Worm (Caenorhabditis elegans) whole organism, L4 larva: ENCODE measurements around the gene gpdh-2.

ENCODE experiments used
- F10B5.3 ChIP-seq: sonication (generic microtip); optimal IDR thresholded peaks from 2 replicates; lab custom pipeline; 2016; ENCODE audit warnings: mild to moderate bottlenecking, missing genetic modification characterization, missing compliant biosample characterization
- F44E2.7 ChIP-seq: fragments of 200-800 bp; sonication (Bioruptor generic); IDR thresholded peaks from 2 replicates; pipeline ENCODE4 v2.1.2; 2022; ENCODE audit warnings: missing genetic modification characterization, missing compliant biosample characterization
- R02D3.7 ChIP-seq: fragments of 150-350 bp; sonication (generic microtip); optimal IDR thresholded peaks from 3 replicates; lab custom pipeline; 2014; ENCODE audit warnings: missing biosample characterization, missing genetic modification characterization
- T26A8.4 ChIP-seq: fragments of 200-800 bp; sonication (Bioruptor generic); IDR thresholded peaks from 2 replicates; pipeline ENCODE4 v1.3.6; 2022; ENCODE audit warnings: missing genetic modification characterization, missing compliant biosample characterization
- Y105C5A.15 ChIP-seq: fragments of 200-800 bp; sonication (Bioruptor generic); IDR thresholded peaks from 2 replicates; pipeline ENCODE4 v1.3.6; 2022; ENCODE audit warnings: missing genetic modification characterization, missing compliant biosample characterization
- Y75B8A.6 ChIP-seq: fragments of 200-800 bp; sonication (Bioruptor generic); IDR thresholded peaks from 2 replicates; pipeline ENCODE4 v1.3.6; 2022; ENCODE audit warnings: missing genetic modification reagents, missing genetic modification characterization, missing compliant biosample characterization
- ama-1 ChIP-seq: fragments of 150-350 bp; optimal IDR thresholded peaks from 2 replicates; lab custom pipeline; 2014; ENCODE audit warnings: inconsistent platforms, mixed read lengths
- arid-1 ChIP-seq: fragments of 200-800 bp; sonication (Bioruptor generic); conservative IDR thresholded peaks from 2 replicates; pipeline ENCODE4 v1.3.6; 2022; ENCODE audit warnings: missing genetic modification reagents, missing genetic modification characterization, missing compliant biosample characterization
- ceh-28 ChIP-seq: fragments of 150-350 bp; optimal IDR thresholded peaks from 2 replicates; lab custom pipeline; 2014; ENCODE audit warnings: missing biosample characterization, missing genetic modification reagents, missing genetic modification characterization
- ceh-82 ChIP-seq: sonication (generic microtip); optimal IDR thresholded peaks from 2 replicates; lab custom pipeline; 2017; ENCODE audit warnings: missing biosample characterization, missing genetic modification characterization
- cey-2 ChIP-seq: sonication (generic microtip); optimal IDR thresholded peaks from 3 replicates; lab custom pipeline; 2017; ENCODE audit warnings: missing genetic modification characterization, mild to moderate bottlenecking, missing compliant biosample characterization, antibody characterized with exemption, borderline replicate concordance; ENCODE audit not compliant: insufficient read depth
- ctbp-1 ChIP-seq: fragments of 200-800 bp; sonication (Bioruptor generic); IDR thresholded peaks from 2 replicates; pipeline ENCODE4 v1.3.6; 2022; ENCODE audit warnings: missing genetic modification reagents, missing genetic modification characterization, missing compliant biosample characterization
- daf-16 ChIP-seq, 3 experiments: sonication (generic microtip); optimal IDR thresholded peaks; 2 replicates each; lab custom pipeline; 2016 to 2017; ENCODE audit warnings: missing genetic modification characterization in 3 of 3, missing genetic modification reagents in 3 of 3, mild to moderate bottlenecking in 2 of 3, missing compliant biosample characterization in 2 of 3, missing biosample characterization in 1 of 3, moderate library complexity in 1 of 3
- daf-8 ChIP-seq: fragments of 200-800 bp; sonication (Bioruptor generic); IDR thresholded peaks from 2 replicates; pipeline ENCODE4 v1.3.6; 2022; ENCODE audit warnings: missing genetic modification characterization, missing compliant biosample characterization
- dmd-6 ChIP-seq: fragments of 200-800 bp; sonication (Bioruptor generic); IDR thresholded peaks from 2 replicates; pipeline ENCODE4 v1.3.6; 2022; ENCODE audit warnings: missing genetic modification reagents, missing genetic modification characterization, missing compliant biosample characterization
- dpl-1 ChIP-seq: fragments of 150-350 bp; optimal IDR thresholded peaks from 2 replicates; lab custom pipeline; 2014; ENCODE audit warnings: missing biosample characterization, missing genetic modification reagents, missing genetic modification characterization
- duxl-1 ChIP-seq: sonication (generic microtip); optimal IDR thresholded peaks from 2 replicates; lab custom pipeline; 2016; ENCODE audit warnings: mild to moderate bottlenecking, missing genetic modification characterization, moderate library complexity, missing compliant biosample characterization; ENCODE audit not compliant: poor library complexity
- dve-1 ChIP-seq: sonication (generic microtip); optimal IDR thresholded peaks from 2 replicates; lab custom pipeline; 2017; ENCODE audit warnings: antibody characterized with exemption, mild to moderate bottlenecking, missing genetic modification characterization, missing compliant biosample characterization; ENCODE audit not compliant: insufficient read depth
- egl-27 ChIP-seq: sonication (generic microtip); optimal IDR thresholded peaks from 3 replicates; lab custom pipeline; 2017; ENCODE audit warnings: missing biosample characterization, missing genetic modification reagents, missing genetic modification characterization
- egl-43 ChIP-seq: fragments of 200-800 bp; sonication (Bioruptor generic); IDR thresholded peaks from 2 replicates; pipeline ENCODE4 v1.3.6; 2022; ENCODE audit warnings: missing genetic modification reagents, missing genetic modification characterization, missing compliant biosample characterization
- hif-1 ChIP-seq, 2 experiments: sonication (generic microtip); optimal IDR thresholded peaks; 2 replicates each; lab custom pipeline; 2016 to 2017; ENCODE audit warnings: missing compliant biosample characterization in 2 of 2, missing genetic modification characterization in 2 of 2, missing genetic modification reagents in 2 of 2, missing genotype in 2 of 2, mild to moderate bottlenecking in 1 of 2
- hlh-11 ChIP-seq: fragments of 200-800 bp; sonication (Bioruptor generic); optimal IDR thresholded peaks from 2 replicates; lab custom pipeline; 2018; ENCODE audit warnings: mild to moderate bottlenecking, missing genetic modification characterization, missing compliant biosample characterization
- hlh-30 ChIP-seq: sonication (generic microtip); optimal IDR thresholded peaks from 2 replicates; lab custom pipeline; 2017; ENCODE audit warnings: antibody characterized with exemption, mild to moderate bottlenecking, missing genetic modification characterization, missing compliant biosample characterization; ENCODE audit not compliant: insufficient read depth
- lim-7 ChIP-seq: fragments of 200-800 bp; sonication (Bioruptor generic); IDR thresholded peaks from 2 replicates; pipeline ENCODE4 v1.3.6; 2022; ENCODE audit warnings: missing genetic modification characterization, missing compliant biosample characterization
- lsy-2 ChIP-seq, 2 experiments: fragments of 150-350 bp in 1 of 2; sonication (generic microtip) in 1 of 2; optimal IDR thresholded peaks; 2 replicates each; lab custom pipeline; 2014 to 2017; ENCODE audit warnings: missing biosample characterization in 2 of 2, missing genetic modification characterization in 2 of 2
- madf-5 ChIP-seq, 2 experiments: fragments of 200-800 bp; sonication (Bioruptor generic); IDR thresholded peaks; 2 replicates each; pipeline ENCODE4 v1.3.6; 2022; ENCODE audit warnings: missing compliant biosample characterization in 2 of 2, missing genetic modification characterization in 2 of 2
- mdt-29 ChIP-seq: fragments of 200-800 bp; sonication (Bioruptor generic); IDR thresholded peaks from 2 replicates; pipeline ENCODE4 v1.3.6; 2022; ENCODE audit warnings: missing genetic modification reagents, missing genetic modification characterization, missing compliant biosample characterization
- mes-2 ChIP-seq: sonication (generic microtip); optimal IDR thresholded peaks from 2 replicates; lab custom pipeline; 2016; ENCODE audit warnings: missing genotype, mild to moderate bottlenecking, missing genetic modification characterization, missing compliant biosample characterization; ENCODE audit not compliant: poor library complexity, severe bottlenecking
- mxl-2 ChIP-seq: fragments of 200-800 bp; sonication (Bioruptor generic); conservative IDR thresholded peaks from 2 replicates; pipeline ENCODE4 v1.3.6; 2022; ENCODE audit warnings: missing genetic modification reagents, missing genetic modification characterization, missing compliant biosample characterization
- mxl-3 ChIP-seq: fragments of 200-800 bp; sonication (Bioruptor generic); optimal IDR thresholded peaks from 2 replicates; lab custom pipeline; 2018; ENCODE audit warnings: mild to moderate bottlenecking, missing genetic modification characterization, missing compliant biosample characterization
- nhr-11 ChIP-seq: fragments of 150-350 bp; optimal IDR thresholded peaks from 2 replicates; lab custom pipeline; 2014; ENCODE audit warnings: missing biosample characterization, missing genetic modification characterization
- nhr-111 ChIP-seq: fragments of 200-800 bp; sonication (Bioruptor generic); optimal IDR thresholded peaks from 2 replicates; lab custom pipeline; 2018; ENCODE audit warnings: mild to moderate bottlenecking, missing genetic modification characterization, missing compliant biosample characterization
- nhr-28 ChIP-seq: fragments of 150-350 bp; optimal IDR thresholded peaks from 2 replicates; lab custom pipeline; 2014; ENCODE audit warnings: missing biosample characterization, missing genetic modification characterization
- nhr-77 ChIP-seq: fragments of 150-350 bp; optimal IDR thresholded peaks from 2 replicates; lab custom pipeline; 2014; ENCODE audit warnings: missing biosample characterization, missing genetic modification characterization
- pha-4 ChIP-seq, 2 experiments: fragments of 150-350 bp in 1 of 2; fragments of 200-800 bp in 1 of 2; sonication (Bioruptor generic) in 1 of 2; IDR thresholded peaks in 1 of 2; optimal IDR thresholded peaks in 1 of 2; 2 replicates each; pipeline versions ENCODE4 v1.3.6 to Lab custom; 2014 to 2022; ENCODE audit warnings: missing genetic modification characterization in 2 of 2, missing genetic modification reagents in 2 of 2, missing biosample characterization in 1 of 2, missing compliant biosample characterization in 1 of 2
- set-16 ChIP-seq: fragments of 200-800 bp; sonication (Bioruptor generic); IDR thresholded peaks from 2 replicates; pipeline ENCODE4 v1.3.6; 2022; ENCODE audit warnings: missing genetic modification reagents, missing genetic modification characterization, missing compliant biosample characterization
- snpc-1.2 ChIP-seq: fragments of 200-800 bp; sonication (Bioruptor generic); IDR thresholded peaks from 2 replicates; pipeline ENCODE4 v1.3.6; 2022; ENCODE audit warnings: missing genetic modification reagents, missing genetic modification characterization, missing compliant biosample characterization
- snpc-4 ChIP-seq: fragments of 150-350 bp; optimal IDR thresholded peaks from 2 replicates; lab custom pipeline; 2014; ENCODE audit warnings: missing biosample characterization, missing genetic modification characterization
- tra-1 ChIP-seq: fragments of 200-800 bp; sonication (Bioruptor generic); IDR thresholded peaks from 2 replicates; pipeline ENCODE4 v1.3.6; 2022; ENCODE audit warnings: missing genetic modification reagents, missing genetic modification characterization, missing compliant biosample characterization
- unc-39 ChIP-seq: sonication (generic microtip); optimal IDR thresholded peaks from 2 replicates; lab custom pipeline; 2017; ENCODE audit warnings: missing biosample characterization, missing genetic modification characterization
- unc-62 ChIP-seq, 3 experiments: fragments of 150-350 bp in 1 of 3; sonication (generic microtip); optimal IDR thresholded peaks in 2 of 3; peaks in 1 of 3; 1 replicate in 1 of 3; 2 replicates in 2 of 3; lab custom pipeline; 2014 to 2017; ENCODE audit warnings: missing biosample characterization in 3 of 3, missing genetic modification characterization in 3 of 3, missing genetic modification reagents in 3 of 3, missing genotype in 1 of 3
- ztf-11 ChIP-seq: fragments of 150-350 bp; optimal IDR thresholded peaks from 2 replicates; lab custom pipeline; 2014; ENCODE audit warnings: missing biosample characterization, missing genetic modification characterization

The gpdh-2 gene

DNA sequence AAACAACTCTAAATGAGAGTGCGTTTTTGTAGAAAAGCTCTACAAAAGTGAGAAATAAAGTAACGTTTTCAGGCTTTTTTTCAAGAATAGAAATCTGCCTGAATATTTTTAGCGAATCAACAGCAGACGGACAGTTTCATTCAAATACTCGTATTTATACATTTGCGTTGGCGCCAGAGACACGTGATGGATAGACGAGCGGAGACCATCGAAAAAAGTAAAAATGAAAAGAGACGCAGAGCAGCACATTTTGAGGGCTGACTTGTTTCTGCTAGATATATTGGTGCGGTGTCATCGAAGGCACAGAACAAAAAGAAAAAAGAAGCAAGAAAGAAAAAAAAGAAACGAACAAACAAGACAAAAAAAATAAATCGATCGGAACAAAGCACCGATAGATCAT lies 33.0 kb downstream of the gpdh-2 start (continued):
- TF ChIP-seq ama-1 (peak; percentile 66), tra-1 (GFP tag; lab: Robert Waterston, UW) (no peak), nhr-77 (peak; percentile 55), unc-62 (GFP tag; optimal IDR thresholded peaks at IDR 0.05 in 1 of 2; lab: Kevin White, UChicago) (no peak), unc-62 (tag; optimal IDR thresholded peaks at IDR 0.05; lab: Kevin White, UChicago) (no peak), arid-1 (no peak), nhr-11 (tag; lab: Kevin White, UChicago) (peak; percentile 27), pha-4 (GFP tag; IDR thresholded peaks at IDR 0.05; lab: Robert Waterston, UW) (peak; percentile 62; the same call in 1 of the 2 replicates), pha-4 (tag; optimal IDR thresholded peaks at IDR 0.05; lab: Kevin White, UChicago) (no peak), unc-39 (tag; lab: Kevin White, UChicago) (no peak), dpl-1 (GFP tag; lab: Kevin White, UChicago) (peak; percentile 5), snpc-4 (tag; lab: Kevin White, UChicago) (no peak), hlh-11 (peak; percentile 73), mxl-2 (GFP tag; lab: Robert Waterston, UW) (no peak), daf-8 (GFP tag; lab: Robert Waterston, UW) (no peak), mdt-29 (GFP tag; lab: Robert Waterston, UW) (0 out of 2 replicates have a peak, but pooled peaks have one; percentile 45), ceh-82 (tag; lab: Kevin White, UChicago) (no peak), ztf-11 (tag; lab: Kevin White, UChicago) (no peak), R02D3.7 (tag; lab: Kevin White, UChicago) (no peak), cey-2 (tag; lab: Kevin White, UChicago) (no peak), duxl-1 (tag; lab: Kevin White, UChicago) (peak; percentile 38)

DNA sequence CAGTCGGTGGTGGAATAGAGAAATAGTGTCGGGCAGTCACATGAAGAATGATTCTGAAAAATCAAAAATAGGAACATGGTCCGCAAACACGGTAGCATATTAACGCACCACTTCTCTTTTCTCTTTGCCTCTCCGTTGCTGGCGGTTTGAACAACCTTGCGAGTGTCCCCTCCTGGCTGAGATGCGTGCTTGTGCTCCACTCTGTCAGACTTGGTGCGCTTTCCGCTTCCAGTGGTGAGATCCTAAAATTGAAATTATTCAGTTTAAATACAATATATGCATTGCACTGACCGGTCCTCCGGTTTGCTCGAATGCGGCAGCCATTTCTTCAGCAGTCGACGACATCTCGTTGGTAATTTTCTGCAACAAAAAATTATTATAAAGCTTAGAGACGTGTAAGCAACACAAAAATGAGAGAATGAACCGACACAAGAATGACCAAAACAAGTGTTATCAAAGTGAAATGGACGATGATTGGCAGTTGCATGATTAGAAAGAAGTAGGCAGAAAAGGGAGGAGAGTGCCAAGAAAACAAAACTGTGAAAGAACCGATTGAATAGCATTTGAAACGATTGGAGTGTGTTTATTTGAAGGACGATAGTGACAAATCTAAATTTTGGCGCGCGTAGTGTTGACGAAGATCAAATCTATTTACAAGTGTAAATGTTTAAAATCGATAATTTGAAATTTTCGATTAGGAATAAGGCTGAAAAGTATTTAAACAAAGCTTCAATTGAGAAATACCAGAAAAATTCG lies 33.7 kb downstream of the gpdh-2 start, which contains the start of gene ZK632.9:
TSS of gene ZK632.9 (minus strand) at position 360 of the 756 bp plus-strand sequence.
- 0 out of 2 replicates have a peak, but pooled peaks have one; percentile 16 for TF ChIP-seq set-16
- peak; percentile 70; the same call in 1 of the 2 replicates for TF ChIP-seq Y75B8A.6 (GFP tag; lab: Robert Waterston, UW)
- no peak for TF ChIP-seq nhr-111 (GFP tag; lab: Kevin White, UChicago)
- peak; percentile 54 for TF ChIP-seq egl-43 (GFP tag; lab: Robert Waterston, UW)
- no peak for TF ChIP-seq mdt-29 (GFP tag; lab: Robert Waterston, UW)
- peak; percentile 63 for TF ChIP-seq nhr-28 (tag; lab: Kevin White, UChicago)
- TF ChIP-seq arid-1 = no peak
- no peak for TF ChIP-seq lim-7
- peak; percentile 41; the same call in 1 of the 2 replicates for TF ChIP-seq T26A8.4 (GFP tag; lab: Robert Waterston, UW)
- TF ChIP-seq dve-1 (tag; lab: Kevin White, UChicago) = peak; percentile 54
- TF ChIP-seq unc-62 (GFP tag; optimal IDR thresholded peaks at IDR 0.05 in 1 of 2; lab: Kevin White, UChicago) = peak in 1 of 2 experiments; percentile 56
- TF ChIP-seq unc-62 (tag; optimal IDR thresholded peaks at IDR 0.05; lab: Kevin White, UChicago) = no peak
- no peak for TF ChIP-seq madf-5 (GFP tag; IDR thresholded peaks at IDR 0.05; lab: Robert Waterston, UW)
- TF ChIP-seq mes-2 = peak; percentile 33
- TF ChIP-seq lsy-2 (tag; optimal IDR thresholded peaks at IDR 0.05; lab: Kevin White, UChicago) = no peak
- TF ChIP-seq hlh-11 = peak; percentile 41
- TF ChIP-seq hlh-30 (tag; lab: Kevin White, UChicago) = no peak
- TF ChIP-seq dpl-1 (GFP tag; lab: Kevin White, UChicago) = peak; percentile 10
- no peak for TF ChIP-seq egl-27 (tag; lab: Kevin White, UChicago)
- TF ChIP-seq snpc-1.2 (GFP tag; lab: Robert Waterston, UW) = 0 out of 2 replicates have a peak, but pooled peaks have one; percentile 34
- no peak for TF ChIP-seq hif-1 (tag; optimal IDR thresholded peaks at IDR 0.05; lab: Kevin White, UChicago)
- TF ChIP-seq ctbp-1 (GFP tag; lab: Robert Waterston, UW) = no peak
- TF ChIP-seq F10B5.3 (tag; lab: Kevin White, UChicago) = no peak
- no peak for TF ChIP-seq F44E2.7 (GFP tag; lab: Robert Waterston, UW)
- TF ChIP-seq Y105C5A.15 = 0 out of 2 replicates have a peak, but pooled peaks have one; percentile 25
- TF ChIP-seq mxl-3 (GFP tag; lab: Kevin White, UChicago) = no peak
- peak; percentile 48 for TF ChIP-seq dmd-6 (GFP tag; lab: Robert Waterston, UW)
- no peak for TF ChIP-seq daf-16 (GFP tag; optimal IDR thresholded peaks at IDR 0.05; lab: Kevin White, UChicago)
- peak; percentile 94 for TF ChIP-seq daf-16 (tag; optimal IDR thresholded peaks at IDR 0.05; lab: Kevin White, UChicago)
- TF ChIP-seq pha-4 (GFP tag; IDR thresholded peaks at IDR 0.05; lab: Robert Waterston, UW) = 0 out of 2 replicates have a peak, but pooled peaks have one; percentile 32
- no peak for TF ChIP-seq pha-4 (tag; optimal IDR thresholded peaks at IDR 0.05; lab: Kevin White, UChicago)
- peak; percentile 26 for TF ChIP-seq ceh-28 (tag; lab: Kevin White, UChicago)
